Worm (Caenorhabditis elegans) whole organism, L4 larva: ENCODE results near the gene F01F1.11.

Source experiments
- T26A8.4 ChIP-seq: fragments of 200-800 bp; sonication (Bioruptor generic); IDR thresholded peaks from 2 replicates; pipeline ENCODE4 v1.3.6; 2022; ENCODE audit warnings: missing genetic modification characterization, missing compliant biosample characterization
- aha-1 ChIP-seq: fragments of 150-350 bp; peaks from one replicate; lab custom pipeline; 2014; ENCODE audit warnings: missing biosample characterization, missing genetic modification characterization
- daf-12 ChIP-seq: fragments of 150-350 bp; optimal IDR thresholded peaks from 2 replicates; lab custom pipeline; 2014; ENCODE audit warnings: missing biosample characterization, missing genetic modification reagents, missing genetic modification characterization
- lin-13 ChIP-seq: fragments of 150-350 bp; optimal IDR thresholded peaks from 2 replicates; lab custom pipeline; 2014; ENCODE audit warnings: missing biosample characterization, missing genetic modification reagents, missing genetic modification characterization
- lin-39 ChIP-seq: fragments of 150-350 bp; optimal IDR thresholded peaks from 2 replicates; lab custom pipeline; 2014; ENCODE audit warnings: missing biosample characterization, missing genetic modification reagents, missing genetic modification characterization
- lsy-2 ChIP-seq, 2 experiments: fragments of 150-350 bp in 1 of 2; sonication (generic microtip) in 1 of 2; optimal IDR thresholded peaks; 2 replicates each; lab custom pipeline; 2014 to 2017; ENCODE audit warnings: missing biosample characterization in 2 of 2, missing genetic modification characterization in 2 of 2
- madf-9 ChIP-seq: fragments of 200-800 bp; sonication (Bioruptor generic); conservative IDR thresholded peaks from 2 replicates; pipeline ENCODE4 v1.3.6; 2022; ENCODE audit warnings: missing genetic modification reagents, missing genetic modification characterization, missing compliant biosample characterization
- mdt-29 ChIP-seq: fragments of 200-800 bp; sonication (Bioruptor generic); IDR thresholded peaks from 2 replicates; pipeline ENCODE4 v1.3.6; 2022; ENCODE audit warnings: missing genetic modification reagents, missing genetic modification characterization, missing compliant biosample characterization
- nhr-6 ChIP-seq: fragments of 150-350 bp; optimal IDR thresholded peaks from 2 replicates; lab custom pipeline; 2014; ENCODE audit warnings: missing biosample characterization, missing genetic modification characterization
- unc-62 ChIP-seq, 3 experiments: fragments of 150-350 bp in 1 of 3; sonication (generic microtip); optimal IDR thresholded peaks in 2 of 3; peaks in 1 of 3; 1 replicate in 1 of 3; 2 replicates in 2 of 3; lab custom pipeline; 2014 to 2017; ENCODE audit warnings: missing biosample characterization in 3 of 3, missing genetic modification characterization in 3 of 3, missing genetic modification reagents in 3 of 3, missing genotype in 1 of 3
- vab-7 ChIP-seq: fragments of 200-800 bp; sonication (Bioruptor generic); IDR thresholded peaks from 2 replicates; pipeline ENCODE4 v1.3.6; 2022; ENCODE audit warnings: missing genetic modification reagents, missing genetic modification characterization, missing compliant biosample characterization
- zip-11 ChIP-seq: fragments of 200-800 bp; sonication (Bioruptor generic); IDR thresholded peaks from 2 replicates; pipeline ENCODE4 v1.3.6; 2022; ENCODE audit warnings: missing genetic modification characterization, missing compliant biosample characterization

ce11 chrIII:5874664-5875417 is 3.2 kb upstream of the F01F1.11 start:
- no peak for TF ChIP-seq lin-39 (tag; lab: Kevin White, UChicago)
- TF ChIP-seq vab-7 (GFP tag; lab: Robert Waterston, UW): no peak
- TF ChIP-seq madf-9 (GFP tag; lab: Robert Waterston, UW): no peak
- TF ChIP-seq zip-11: no peak
- TF ChIP-seq T26A8.4 (GFP tag; lab: Robert Waterston, UW): no peak
- no peak for TF ChIP-seq nhr-6 (tag; lab: Kevin White, UChicago)
- TF ChIP-seq mdt-29 (GFP tag; lab: Robert Waterston, UW): no peak
- TF ChIP-seq unc-62 (GFP tag; optimal IDR thresholded peaks at IDR 0.05 in 1 of 2; lab: Kevin White, UChicago): no peak
- TF ChIP-seq unc-62 (tag; optimal IDR thresholded peaks at IDR 0.05; lab: Kevin White, UChicago): no peak
- TF ChIP-seq lin-13 (GFP tag; lab: Kevin White, UChicago): no peak
- no peak for TF ChIP-seq daf-12 (tag; lab: Kevin White, UChicago)
- TF ChIP-seq aha-1: peak; percentile 94
- no peak for TF ChIP-seq lsy-2 (tag; optimal IDR thresholded peaks at IDR 0.05; lab: Kevin White, UChicago)
